Fruit fly (Drosophila melanogaster) Kc167 (cell line): Measurements from ENCODE around the gene GluRS-m.

Source experiments
- insv ChIP-seq: fragments of >200 bp; optimal IDR thresholded peaks from 3 replicates; lab custom pipeline; 2018; ENCODE audit warnings: missing external identifiers
- psq ChIP-seq: fragments of >200 bp; optimal IDR thresholded peaks from 2 replicates; lab custom pipeline; 2017; ENCODE audit warnings: missing external identifiers

- TF ChIP-seq psq (no peak), insv (no peak)
Observed at dm6 chr3L:16391257-16391656, 25.7 kb downstream of the GluRS-m start.
